Worm (Caenorhabditis elegans) whole organism, L3 larva: ENCODE results near the gene irld-25.

Experiments
- R02D3.7 ChIP-seq: fragments of 150-350 bp; optimal IDR thresholded peaks from 2 replicates; lab custom pipeline; 2014; ENCODE audit warnings: missing biosample characterization, missing genetic modification characterization
- fkh-10 ChIP-seq: sonication (generic microtip); optimal IDR thresholded peaks from 2 replicates; lab custom pipeline; 2017; ENCODE audit warnings: missing biosample characterization, missing genetic modification reagents, missing genetic modification characterization

DNA sequence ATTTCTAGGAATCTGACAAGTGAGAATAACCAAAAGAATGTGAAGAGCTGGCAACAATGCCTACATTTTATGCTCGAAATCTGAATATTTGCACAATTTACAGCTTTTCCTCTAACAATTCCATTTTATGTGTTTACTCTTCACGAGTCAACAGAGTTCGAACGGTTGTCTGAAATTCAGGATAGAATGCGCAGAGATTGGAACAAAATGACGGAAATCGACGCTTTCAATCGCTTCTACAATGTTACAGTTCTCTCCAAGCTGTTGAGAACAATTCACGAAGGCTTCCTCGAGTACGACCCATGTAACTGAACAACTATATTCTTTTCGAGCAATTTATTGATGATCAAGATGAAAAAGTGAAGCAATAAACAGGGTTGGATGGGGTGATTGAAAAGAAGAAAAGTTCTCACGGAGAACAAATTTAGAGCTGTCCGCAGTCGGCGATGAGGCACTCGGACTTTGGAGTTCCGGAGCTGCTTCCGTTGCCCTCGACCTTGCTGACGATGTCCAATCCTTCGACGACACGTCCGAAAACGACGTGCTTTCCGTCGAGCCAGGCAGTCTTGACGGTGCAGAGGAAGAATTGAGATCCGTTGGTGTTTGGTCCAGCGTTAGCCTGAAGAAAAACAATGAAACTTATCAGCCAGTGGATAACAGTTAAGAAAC lies 35.0 kb upstream of the irld-25 start, which contains the start of gene Y75B12B.3:
- no peak for TF ChIP-seq fkh-10
- no peak for TF ChIP-seq R02D3.7
